Worm (Caenorhabditis elegans) whole organism, L4 larva: ENCODE data around the gene exos-2.

Experiments used
- F37D6.2 ChIP-seq: sonication (generic microtip); optimal IDR thresholded peaks from 2 replicates; lab custom pipeline; 2016; ENCODE audit warnings: mild to moderate bottlenecking, missing genetic modification characterization, missing compliant biosample characterization
- R02D3.7 ChIP-seq: fragments of 150-350 bp; sonication (generic microtip); optimal IDR thresholded peaks from 3 replicates; lab custom pipeline; 2014; ENCODE audit warnings: missing biosample characterization, missing genetic modification characterization
- Y5F2A.4 ChIP-seq: fragments of 200-800 bp; sonication (Bioruptor generic); optimal IDR thresholded peaks from 2 replicates; lab custom pipeline; 2018; ENCODE audit warnings: mild to moderate bottlenecking, missing genetic modification characterization, missing compliant biosample characterization
- aha-1 ChIP-seq: fragments of 150-350 bp; peaks from one replicate; lab custom pipeline; 2014; ENCODE audit warnings: missing biosample characterization, missing genetic modification characterization
- ceh-28 ChIP-seq: fragments of 150-350 bp; optimal IDR thresholded peaks from 2 replicates; lab custom pipeline; 2014; ENCODE audit warnings: missing biosample characterization, missing genetic modification reagents, missing genetic modification characterization
- ceh-44 ChIP-seq: fragments of 200-800 bp; sonication (Bioruptor generic); IDR thresholded peaks from 2 replicates; pipeline ENCODE4 v1.3.6; 2022; ENCODE audit warnings: missing genetic modification reagents, missing genetic modification characterization, missing compliant biosample characterization
- ces-1 ChIP-seq: fragments of 150-350 bp; sonication (generic microtip); optimal IDR thresholded peaks from 4 replicates; lab custom pipeline; 2014; ENCODE audit warnings: missing biosample characterization, missing genetic modification reagents, missing genetic modification characterization
- daf-16 ChIP-seq, 3 experiments: sonication (generic microtip); optimal IDR thresholded peaks; 2 replicates each; lab custom pipeline; 2016 to 2017; ENCODE audit warnings: missing genetic modification characterization in 3 of 3, missing genetic modification reagents in 3 of 3, mild to moderate bottlenecking in 2 of 3, missing compliant biosample characterization in 2 of 3, missing biosample characterization in 1 of 3, moderate library complexity in 1 of 3
- daf-8 ChIP-seq: fragments of 200-800 bp; sonication (Bioruptor generic); IDR thresholded peaks from 2 replicates; pipeline ENCODE4 v1.3.6; 2022; ENCODE audit warnings: missing genetic modification characterization, missing compliant biosample characterization
- dmd-6 ChIP-seq: fragments of 200-800 bp; sonication (Bioruptor generic); IDR thresholded peaks from 2 replicates; pipeline ENCODE4 v1.3.6; 2022; ENCODE audit warnings: missing genetic modification reagents, missing genetic modification characterization, missing compliant biosample characterization
- dpl-1 ChIP-seq: fragments of 150-350 bp; optimal IDR thresholded peaks from 2 replicates; lab custom pipeline; 2014; ENCODE audit warnings: missing biosample characterization, missing genetic modification reagents, missing genetic modification characterization
- dve-1 ChIP-seq: sonication (generic microtip); optimal IDR thresholded peaks from 2 replicates; lab custom pipeline; 2017; ENCODE audit warnings: antibody characterized with exemption, mild to moderate bottlenecking, missing genetic modification characterization, missing compliant biosample characterization; ENCODE audit not compliant: insufficient read depth
- fkh-10 ChIP-seq: fragments of 150-350 bp; optimal IDR thresholded peaks from 2 replicates; lab custom pipeline; 2014; ENCODE audit warnings: missing biosample characterization, missing genetic modification reagents, missing genetic modification characterization
- fos-1 ChIP-seq: fragments of 150-350 bp; optimal IDR thresholded peaks from 2 replicates; lab custom pipeline; 2014; ENCODE audit warnings: missing biosample characterization, missing genetic modification characterization
- gei-8 ChIP-seq: fragments of 200-800 bp; sonication (Bioruptor generic); optimal IDR thresholded peaks from 2 replicates; lab custom pipeline; 2018; ENCODE audit warnings: mild to moderate bottlenecking, missing genetic modification characterization, missing compliant biosample characterization
- hif-1 ChIP-seq, 2 experiments: sonication (generic microtip); optimal IDR thresholded peaks; 2 replicates each; lab custom pipeline; 2016 to 2017; ENCODE audit warnings: missing compliant biosample characterization in 2 of 2, missing genetic modification characterization in 2 of 2, missing genetic modification reagents in 2 of 2, missing genotype in 2 of 2, mild to moderate bottlenecking in 1 of 2
- jun-1 ChIP-seq: fragments of 150-350 bp; optimal IDR thresholded peaks from 2 replicates; lab custom pipeline; 2014; ENCODE audit warnings: missing biosample characterization, missing genetic modification reagents, missing genetic modification characterization
- lin-1 ChIP-seq: fragments of 200-800 bp; sonication (Bioruptor generic); IDR thresholded peaks from 2 replicates; pipeline ENCODE4 v1.3.6; 2022; ENCODE audit warnings: missing genetic modification reagents, missing genetic modification characterization, missing compliant biosample characterization
- lin-38 ChIP-seq: fragments of 200-800 bp; sonication (Bioruptor generic); IDR thresholded peaks from 2 replicates; pipeline ENCODE4 v1.3.6; 2022; ENCODE audit warnings: missing genetic modification reagents, missing genetic modification characterization, missing compliant biosample characterization
- lsy-2 ChIP-seq, 2 experiments: fragments of 150-350 bp in 1 of 2; sonication (generic microtip) in 1 of 2; optimal IDR thresholded peaks; 2 replicates each; lab custom pipeline; 2014 to 2017; ENCODE audit warnings: missing biosample characterization in 2 of 2, missing genetic modification characterization in 2 of 2
- mdl-1 ChIP-seq, 2 experiments: fragments of 150-350 bp in 1 of 2; sonication (generic microtip) in 1 of 2; optimal IDR thresholded peaks; 2 replicates each; lab custom pipeline; 2014 to 2017; ENCODE audit warnings: missing biosample characterization in 2 of 2, missing genetic modification characterization in 2 of 2
- mdt-29 ChIP-seq: fragments of 200-800 bp; sonication (Bioruptor generic); IDR thresholded peaks from 2 replicates; pipeline ENCODE4 v1.3.6; 2022; ENCODE audit warnings: missing genetic modification reagents, missing genetic modification characterization, missing compliant biosample characterization
- mes-2 ChIP-seq: sonication (generic microtip); optimal IDR thresholded peaks from 2 replicates; lab custom pipeline; 2016; ENCODE audit warnings: missing genotype, mild to moderate bottlenecking, missing genetic modification characterization, missing compliant biosample characterization; ENCODE audit not compliant: poor library complexity, severe bottlenecking
- mxl-2 ChIP-seq: fragments of 200-800 bp; sonication (Bioruptor generic); conservative IDR thresholded peaks from 2 replicates; pipeline ENCODE4 v1.3.6; 2022; ENCODE audit warnings: missing genetic modification reagents, missing genetic modification characterization, missing compliant biosample characterization
- nhr-102 ChIP-seq: sonication (generic microtip); optimal IDR thresholded peaks from 2 replicates; lab custom pipeline; 2016; ENCODE audit warnings: mild to moderate bottlenecking, missing genetic modification characterization, moderate library complexity, missing compliant biosample characterization
- nhr-41 ChIP-seq: fragments of 200-800 bp; sonication (Bioruptor generic); IDR thresholded peaks from 2 replicates; pipeline ENCODE4 v1.3.6; 2022; ENCODE audit warnings: missing genetic modification reagents, missing genetic modification characterization, missing compliant biosample characterization
- nhr-6 ChIP-seq: fragments of 150-350 bp; optimal IDR thresholded peaks from 2 replicates; lab custom pipeline; 2014; ENCODE audit warnings: missing biosample characterization, missing genetic modification characterization
- nhr-76 ChIP-seq: fragments of 150-350 bp; optimal IDR thresholded peaks from 2 replicates; lab custom pipeline; 2014; ENCODE audit warnings: missing biosample characterization, missing genetic modification characterization
- nhr-77 ChIP-seq: fragments of 150-350 bp; optimal IDR thresholded peaks from 2 replicates; lab custom pipeline; 2014; ENCODE audit warnings: missing biosample characterization, missing genetic modification characterization
- pha-4 ChIP-seq, 2 experiments: fragments of 150-350 bp in 1 of 2; fragments of 200-800 bp in 1 of 2; sonication (Bioruptor generic) in 1 of 2; IDR thresholded peaks in 1 of 2; optimal IDR thresholded peaks in 1 of 2; 2 replicates each; pipeline versions ENCODE4 v1.3.6 to Lab custom; 2014 to 2022; ENCODE audit warnings: missing genetic modification characterization in 2 of 2, missing genetic modification reagents in 2 of 2, missing biosample characterization in 1 of 2, missing compliant biosample characterization in 1 of 2
- php-3 ChIP-seq: fragments of 200-800 bp; sonication (Bioruptor generic); IDR thresholded peaks from 2 replicates; pipeline ENCODE4 v1.3.6; 2022; ENCODE audit warnings: missing genetic modification reagents, missing genetic modification characterization, missing compliant biosample characterization
- sdz-12 ChIP-seq: fragments of 200-800 bp; sonication (Bioruptor generic); optimal IDR thresholded peaks from 2 replicates; lab custom pipeline; 2018; ENCODE audit warnings: mild to moderate bottlenecking, missing genetic modification characterization, missing compliant biosample characterization
- set-16 ChIP-seq: fragments of 200-800 bp; sonication (Bioruptor generic); IDR thresholded peaks from 2 replicates; pipeline ENCODE4 v1.3.6; 2022; ENCODE audit warnings: missing genetic modification reagents, missing genetic modification characterization, missing compliant biosample characterization
- snpc-1.2 ChIP-seq: fragments of 200-800 bp; sonication (Bioruptor generic); IDR thresholded peaks from 2 replicates; pipeline ENCODE4 v1.3.6; 2022; ENCODE audit warnings: missing genetic modification reagents, missing genetic modification characterization, missing compliant biosample characterization
- spr-1 ChIP-seq: sonication (generic microtip); optimal IDR thresholded peaks from 2 replicates; lab custom pipeline; 2016; ENCODE audit warnings: mild to moderate bottlenecking, missing genetic modification characterization, missing compliant biosample characterization
- spr-3 ChIP-seq: fragments of 200-800 bp; sonication (Bioruptor generic); optimal IDR thresholded peaks from 2 replicates; lab custom pipeline; 2018; ENCODE audit warnings: mild to moderate bottlenecking, missing genetic modification characterization, missing compliant biosample characterization
- unc-130 ChIP-seq: sonication (generic microtip); optimal IDR thresholded peaks from 2 replicates; lab custom pipeline; 2016; ENCODE audit warnings: missing genetic modification reagents, missing genetic modification characterization, missing compliant biosample characterization
- unc-39 ChIP-seq: sonication (generic microtip); optimal IDR thresholded peaks from 2 replicates; lab custom pipeline; 2017; ENCODE audit warnings: missing biosample characterization, missing genetic modification characterization
- zip-11 ChIP-seq: fragments of 200-800 bp; sonication (Bioruptor generic); IDR thresholded peaks from 2 replicates; pipeline ENCODE4 v1.3.6; 2022; ENCODE audit warnings: missing genetic modification characterization, missing compliant biosample characterization

The exos-2 gene

DNA sequence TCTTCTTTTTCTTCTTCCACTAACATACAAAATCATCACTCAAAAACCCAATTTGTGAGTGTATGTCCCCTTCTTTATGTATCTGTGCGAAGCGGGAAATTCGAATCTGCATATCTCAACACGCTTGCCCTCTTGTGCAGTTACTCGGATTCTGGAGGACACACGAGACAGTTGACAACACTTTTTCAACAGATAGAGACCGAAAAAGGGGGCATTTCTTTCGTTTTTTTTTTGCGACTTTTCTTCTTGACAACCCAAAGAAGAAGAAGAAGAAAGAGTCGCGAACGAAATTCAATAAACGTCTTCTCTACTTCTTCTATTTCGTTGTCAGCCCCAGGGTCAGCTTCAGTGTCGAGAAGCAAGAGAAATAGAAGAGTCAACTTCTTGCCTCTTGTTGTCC, 49.2 kb upstream of the exos-2 start:
- peak; percentile 61 for TF ChIP-seq ces-1 (GFP tag; lab: Kevin White, UChicago)
- TF ChIP-seq nhr-41, result no peak

DNA sequence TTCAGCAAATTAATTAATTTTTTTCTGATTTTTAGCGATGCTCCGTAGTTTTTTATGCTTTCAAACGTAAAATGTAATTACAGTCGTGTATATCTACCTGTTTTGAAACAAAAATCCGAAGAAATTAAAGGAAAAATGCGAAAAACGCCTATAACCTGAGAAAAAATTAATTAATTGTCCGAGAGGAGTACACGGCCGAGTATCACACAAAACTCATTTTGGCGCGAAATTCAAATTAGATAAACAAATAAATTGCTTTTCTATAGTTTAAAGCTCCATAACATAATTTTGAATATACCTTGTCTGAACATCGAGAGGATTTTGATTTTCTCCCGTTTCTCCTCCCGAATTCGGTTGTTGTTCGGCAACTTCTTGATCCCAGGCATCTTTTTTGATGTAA, 45.8 kb upstream of the exos-2 start:
- TF ChIP-seq sdz-12 (GFP tag; lab: Kevin White, UChicago) (no peak), mes-2 (tag; lab: Kevin White, UChicago) (peak; percentile 83), gei-8 (no peak), fkh-10 (no peak), Y5F2A.4 (GFP tag; lab: Kevin White, UChicago) (no peak), dpl-1 (GFP tag; lab: Kevin White, UChicago) (peak; percentile 91), mdl-1 (tag; optimal IDR thresholded peaks at IDR 0.05; lab: Kevin White, UChicago) (no peak), unc-130 (GFP tag; lab: Kevin White, UChicago) (no peak), zip-11 (GFP tag; lab: Robert Waterston, UW) (no peak), mxl-2 (no peak), dmd-6 (0 out of 2 replicates have a peak, but pooled peaks have one; percentile 12), R02D3.7 (tag; lab: Kevin White, UChicago) (no peak), lin-1 (GFP tag; lab: Robert Waterston, UW) (no peak), mdt-29 (GFP tag; lab: Robert Waterston, UW) (no peak), spr-3 (GFP tag; lab: Kevin White, UChicago) (no peak), jun-1 (tag; lab: Kevin White, UChicago) (no peak), lsy-2 (tag; optimal IDR thresholded peaks at IDR 0.05; lab: Kevin White, UChicago) (peak in 1 of 2 experiments; percentile 52), set-16 (no peak), lin-38 (GFP tag; lab: Robert Waterston, UW) (peak; percentile 46), nhr-102 (tag; lab: Kevin White, UChicago) (no peak), ceh-28 (no peak), fos-1 (tag; lab: Kevin White, UChicago) (no peak), spr-1 (tag; lab: Kevin White, UChicago) (no peak), nhr-77 (tag; lab: Kevin White, UChicago) (no peak), php-3 (GFP tag; lab: Robert Waterston, UW) (no peak), hif-1 (tag; optimal IDR thresholded peaks at IDR 0.05; lab: Kevin White, UChicago) (peak in 1 of 2 experiments; percentile 10), pha-4 (GFP tag; IDR thresholded peaks at IDR 0.05; lab: Robert Waterston, UW) (no peak), pha-4 (tag; optimal IDR thresholded peaks at IDR 0.05; lab: Kevin White, UChicago) (no peak), ceh-44 (GFP tag; lab: Robert Waterston, UW) (no peak), aha-1 (tag; lab: Kevin White, UChicago) (no peak), snpc-1.2 (GFP tag; lab: Robert Waterston, UW) (0 out of 2 replicates have a peak, but pooled peaks have one; percentile 38), dve-1 (tag; lab: Kevin White, UChicago) (no peak), nhr-76 (tag; lab: Kevin White, UChicago) (no peak), unc-39 (tag; lab: Kevin White, UChicago) (no peak), daf-16 (GFP tag; optimal IDR thresholded peaks at IDR 0.05; lab: Kevin White, UChicago) (no peak), daf-16 (tag; optimal IDR thresholded peaks at IDR 0.05; lab: Kevin White, UChicago) (no peak), nhr-6 (no peak), F37D6.2 (no peak), daf-8 (GFP tag; lab: Robert Waterston, UW) (no peak)
